Worm (Caenorhabditis elegans) whole organism, midembryonic: ENCODE measurements around the gene str-153.

ENCODE experiments used
- klf-2 ChIP-seq: fragments of 200-800 bp; sonication (Bioruptor generic); conservative IDR thresholded peaks from 2 replicates; pipeline ENCODE4 v1.3.6; 2022; ENCODE audit warnings: missing genetic modification reagents, missing genetic modification characterization, missing compliant biosample characterization
- med-1 ChIP-seq: sonication (generic microtip); optimal IDR thresholded peaks from 2 replicates; lab custom pipeline; 2017; ENCODE audit warnings: missing genetic modification characterization, mild to moderate bottlenecking, missing compliant biosample characterization, antibody characterized with exemption, missing genetic modification reagents; ENCODE audit not compliant: insufficient read depth
- ref-1 ChIP-seq: fragments of 200-800 bp; sonication (Bioruptor generic); conservative IDR thresholded peaks from 2 replicates; pipeline ENCODE4 v1.3.6; 2022; ENCODE audit warnings: missing genetic modification reagents, missing genetic modification characterization, missing compliant biosample characterization

- no peak for TF ChIP-seq ref-1 (GFP tag; lab: Robert Waterston, UW)
- TF ChIP-seq klf-2 (GFP tag; lab: Robert Waterston, UW): no peak
- TF ChIP-seq med-1 (GFP tag; lab: Kevin White, UChicago): no peak
These were observed 25.2 kb upstream of the str-153 start, which contains the start of gene str-159 for ce11 chrIV:4909039-4909438.
